Fruit fly (Drosophila melanogaster) whole organism, embryonic: ENCODE measurements around the gene Zwilch.

Source experiments
- CG10209 ChIP-seq: fragments of 200-800 bp; sonication (Bioruptor generic); optimal IDR thresholded peaks from 3 replicates; lab custom pipeline; 2017; ENCODE audit warnings: missing biosample characterization, mild to moderate bottlenecking, missing genetic modification characterization, missing genetic modification reagents
- CG10654 ChIP-seq: fragments of 200-800 bp; sonication (Bioruptor generic); optimal IDR thresholded peaks from 2 replicates; lab custom pipeline; 2016; ENCODE audit warnings: missing biosample characterization, missing genetic modification characterization
- CG11085 ChIP-seq: fragments of 200-800 bp; sonication (Bioruptor generic); IDR thresholded peaks from 2 replicates; pipeline ENCODE4 v1.3.6; 2022; ENCODE audit warnings: missing biosample characterization, missing genetic modification characterization
- CG11093 ChIP-seq: fragments of 200-800 bp; sonication (Bioruptor generic); IDR thresholded peaks from 3 replicates; pipeline ENCODE4 v1.3.6; 2022; ENCODE audit warnings: missing biosample characterization, missing genetic modification characterization
- CG13287 ChIP-seq: fragments of 200-800 bp; sonication (Bioruptor generic); IDR thresholded peaks from 2 replicates; pipeline ENCODE4 v1.3.6; 2022; ENCODE audit warnings: missing biosample characterization, missing genetic modification characterization; ENCODE audit not compliant: partially characterized antibody
- CG14014 ChIP-seq: fragments of 200-800 bp; sonication (Bioruptor generic); IDR thresholded peaks from 2 replicates; pipeline ENCODE4 v1.3.6; 2022; ENCODE audit warnings: missing biosample characterization, missing genetic modification characterization
- CG14860 ChIP-seq: fragments of 200-800 bp; sonication (Bioruptor generic); IDR thresholded peaks from 3 replicates; pipeline ENCODE4 v1.3.6; 2022; ENCODE audit warnings: missing biosample characterization, missing genetic modification characterization; ENCODE audit not compliant: partially characterized antibody
- CG1647 ChIP-seq: fragments of 200-800 bp; sonication (Bioruptor generic); optimal IDR thresholded peaks from 3 replicates; lab custom pipeline; 2016; ENCODE audit warnings: missing biosample characterization, missing genetic modification characterization
- CG1832 ChIP-seq: fragments of 200-800 bp; sonication (Bioruptor generic); optimal IDR thresholded peaks from 2 replicates; lab custom pipeline; 2017; ENCODE audit warnings: missing biosample characterization, mild to moderate bottlenecking, missing genetic modification characterization, inconsistent platforms
- CG2129 ChIP-seq: fragments of 200-800 bp; sonication (Bioruptor generic); IDR thresholded peaks from 2 replicates; pipeline ENCODE4 v1.3.6; 2022; ENCODE audit warnings: missing biosample characterization, missing genetic modification characterization; ENCODE audit not compliant: partially characterized antibody
- CG33213 ChIP-seq: fragments of 200-800 bp; sonication (Bioruptor generic); optimal IDR thresholded peaks from 3 replicates; lab custom pipeline; 2016; ENCODE audit warnings: missing biosample characterization, missing genetic modification characterization
- CG3847 ChIP-seq: fragments of 200-800 bp; sonication (Bioruptor generic); IDR thresholded peaks from 2 replicates; pipeline ENCODE4 v1.3.6; 2022; ENCODE audit warnings: missing biosample characterization, missing genetic modification characterization
- CG5180 ChIP-seq: fragments of 200-800 bp; sonication (Bioruptor generic); optimal IDR thresholded peaks from 3 replicates; lab custom pipeline; 2017; ENCODE audit warnings: missing biosample characterization, missing genetic modification characterization, mild to moderate bottlenecking, moderate library complexity, missing genetic modification reagents
- CG8281 ChIP-seq: fragments of 200-800 bp; sonication (Bioruptor generic); optimal IDR thresholded peaks from 2 replicates; lab custom pipeline; 2018; ENCODE audit warnings: missing biosample characterization, mild to moderate bottlenecking, missing genetic modification characterization, moderate library complexity
- CG9797 ChIP-seq: fragments of 200-800 bp; sonication (Bioruptor generic); optimal IDR thresholded peaks from 3 replicates; lab custom pipeline; 2018; ENCODE audit warnings: missing biosample characterization, mild to moderate bottlenecking, missing genetic modification characterization
- CG9876 ChIP-seq: fragments of 200-800 bp; sonication (Bioruptor generic); optimal IDR thresholded peaks from 2 replicates; lab custom pipeline; 2016; ENCODE audit warnings: missing biosample characterization, missing genetic modification characterization
- CoRest ChIP-seq: fragments of 200-800 bp; sonication (Bioruptor generic); optimal IDR thresholded peaks from 3 replicates; lab custom pipeline; 2018; ENCODE audit warnings: missing biosample characterization, mild to moderate bottlenecking, missing genetic modification characterization, moderate library complexity
- H15 ChIP-seq: fragments of 200-800 bp; sonication (Bioruptor generic); IDR thresholded peaks from 3 replicates; pipeline ENCODE4 v1.3.6; 2022; ENCODE audit warnings: missing biosample characterization, missing genetic modification characterization
- Hand ChIP-seq: fragments of 200-800 bp; sonication (Bioruptor generic); optimal IDR thresholded peaks from 2 replicates; lab custom pipeline; 2017; ENCODE audit warnings: mild to moderate bottlenecking, missing biosample characterization, missing genetic modification reagents, missing genetic modification characterization
- Hey ChIP-seq: fragments of 200-800 bp; sonication (Bioruptor generic); optimal IDR thresholded peaks from 3 replicates; lab custom pipeline; 2018; ENCODE audit warnings: missing biosample characterization, mild to moderate bottlenecking, missing genetic modification characterization
- Hmr ChIP-seq: fragments of 200-800 bp; sonication (Bioruptor generic); optimal IDR thresholded peaks from 3 replicates; lab custom pipeline; 2017; ENCODE audit warnings: mild to moderate bottlenecking, missing biosample characterization, missing genetic modification reagents, missing genetic modification characterization
- Hr51 ChIP-seq, 2 experiments: fragments of 200-800 bp; sonication (Bioruptor generic); optimal IDR thresholded peaks; 2 replicates in 1 of 2; 3 replicates in 1 of 2; lab custom pipeline; 2016 to 2018; ENCODE audit warnings: missing biosample characterization in 2 of 2, missing genetic modification characterization in 2 of 2, mild to moderate bottlenecking in 1 of 2, moderate library complexity in 1 of 2
- MBD-R2 ChIP-seq: fragments of 200-800 bp; sonication (Bioruptor generic); IDR thresholded peaks from 2 replicates; pipeline ENCODE4 v1.3.6; 2022; ENCODE audit warnings: missing biosample characterization, missing genetic modification characterization
- Mes4 ChIP-seq: fragments of 200-800 bp; sonication (Bioruptor generic); optimal IDR thresholded peaks from 2 replicates; lab custom pipeline; 2016; ENCODE audit warnings: missing biosample characterization, missing genetic modification characterization
- Nf-YA ChIP-seq: fragments of 200-800 bp; sonication (Bioruptor generic); IDR thresholded peaks from 2 replicates; pipeline ENCODE4 v1.3.6; 2022; ENCODE audit warnings: missing biosample characterization, missing genetic modification characterization
- Opbp ChIP-seq: fragments of 200-800 bp; sonication (Bioruptor generic); IDR thresholded peaks from 3 replicates; pipeline ENCODE4 v1.3.6; 2022; ENCODE audit warnings: missing biosample characterization, missing genetic modification characterization; ENCODE audit not compliant: partially characterized antibody
- Optix ChIP-seq: fragments of 200-800 bp; sonication (Bioruptor generic); IDR thresholded peaks from 3 replicates; pipeline ENCODE4 v1.3.6; 2022; ENCODE audit warnings: missing biosample characterization, missing genetic modification characterization
- Ravus ChIP-seq: fragments of 200-800 bp; sonication (Bioruptor generic); IDR thresholded peaks from 2 replicates; pipeline ENCODE4 v1.3.6; 2022; ENCODE audit warnings: missing biosample characterization, missing genetic modification characterization
- Spps ChIP-seq: fragments of 200-800 bp; sonication (Bioruptor generic); optimal IDR thresholded peaks from 2 replicates; lab custom pipeline; 2018; ENCODE audit warnings: missing biosample characterization, mild to moderate bottlenecking, missing genetic modification characterization
- Vsx1 ChIP-seq: fragments of 200-800 bp; sonication (Bioruptor generic); optimal IDR thresholded peaks from 2 replicates; lab custom pipeline; 2017; ENCODE audit warnings: missing biosample characterization, mild to moderate bottlenecking, missing genetic modification characterization, missing genetic modification reagents
- ato ChIP-seq: fragments of 200-800 bp; sonication (Bioruptor generic); IDR thresholded peaks from 2 replicates; pipeline ENCODE4 v1.3.6; 2022; ENCODE audit warnings: missing biosample characterization, missing genetic modification characterization; ENCODE audit not compliant: partially characterized antibody
- corto ChIP-seq: fragments of 200-800 bp; sonication (Bioruptor generic); optimal IDR thresholded peaks from 2 replicates; lab custom pipeline; 2016; ENCODE audit warnings: missing biosample characterization, mild to moderate bottlenecking, missing genetic modification characterization, moderate library complexity
- cwo ChIP-seq: fragments of 200-800 bp; sonication (Bioruptor generic); optimal IDR thresholded peaks from 3 replicates; lab custom pipeline; 2017; ENCODE audit warnings: missing biosample characterization, missing genetic modification characterization, mild to moderate bottlenecking, moderate library complexity, missing genetic modification reagents
- dpn ChIP-seq, 2 experiments: fragments of 200-800 bp; sonication (Bioruptor generic); optimal IDR thresholded peaks; 3 replicates each; lab custom pipeline; 2016; ENCODE audit warnings: missing biosample characterization in 2 of 2, missing genetic modification characterization in 2 of 2
- eve ChIP-seq, 2 experiments: fragments of >200 bp; optimal IDR thresholded peaks; 2 replicates each; lab custom pipeline; 2017; ENCODE audit warnings: missing biosample characterization in 2 of 2, missing genetic modification characterization in 2 of 2
- exex ChIP-seq: fragments of 200-800 bp; sonication (Bioruptor generic); optimal IDR thresholded peaks from 4 replicates; lab custom pipeline; 2018; ENCODE audit warnings: missing biosample characterization, mild to moderate bottlenecking, missing genetic modification characterization, moderate library complexity
- eyg ChIP-seq: fragments of 200-800 bp; sonication (Bioruptor generic); optimal IDR thresholded peaks from 3 replicates; lab custom pipeline; 2016; ENCODE audit warnings: missing biosample characterization, missing genetic modification characterization
- fu2 ChIP-seq: fragments of 200-800 bp; sonication (Bioruptor generic); optimal IDR thresholded peaks from 2 replicates; lab custom pipeline; 2016; ENCODE audit warnings: missing biosample characterization, missing genetic modification characterization
- gfzf ChIP-seq: fragments of 200-800 bp; sonication (Bioruptor generic); optimal IDR thresholded peaks from 2 replicates; lab custom pipeline; 2016; ENCODE audit warnings: missing biosample characterization, mild to moderate bottlenecking, missing genetic modification characterization, moderate library complexity
- hkb ChIP-seq, 2 experiments: fragments of 200-800 bp in 1 of 2; fragments of >200 bp in 1 of 2; sonication (Bioruptor generic) in 1 of 2; IDR thresholded peaks in 1 of 2; optimal IDR thresholded peaks in 1 of 2; 2 replicates each; pipeline versions ENCODE4 v1.3.6 to Lab custom; 2017 to 2022; ENCODE audit warnings: missing biosample characterization in 1 of 2, missing genetic modification characterization in 1 of 2
- lola ChIP-seq, 3 experiments: fragments of >200 bp in 2 of 3; fragments of 200-800 bp in 1 of 3; sonication (Bioruptor generic) in 1 of 3; optimal IDR thresholded peaks; 2 replicates each; lab custom pipeline; 2017 to 2019; ENCODE audit warnings: missing biosample characterization in 3 of 3, missing genetic modification characterization in 3 of 3, mild to moderate bottlenecking in 1 of 3, moderate library complexity in 1 of 3
- maf-S ChIP-seq: fragments of 200-800 bp; sonication (Bioruptor generic); optimal IDR thresholded peaks from 2 replicates; lab custom pipeline; 2016; ENCODE audit warnings: missing biosample characterization, missing genetic modification characterization
- row ChIP-seq: fragments of 200-800 bp; sonication (Bioruptor generic); IDR thresholded peaks from 3 replicates; pipeline ENCODE4 v1.3.6; 2022; ENCODE audit warnings: missing biosample characterization, missing genetic modification characterization
- sima ChIP-seq: fragments of 200-800 bp; sonication (Bioruptor generic); optimal IDR thresholded peaks from 2 replicates; lab custom pipeline; 2016; ENCODE audit warnings: missing biosample characterization, missing genetic modification characterization
- trh ChIP-seq: fragments of 200-800 bp; sonication (Bioruptor generic); optimal IDR thresholded peaks from 2 replicates; lab custom pipeline; 2016; ENCODE audit warnings: missing biosample characterization, missing genetic modification characterization
- wor ChIP-seq: fragments of 200-800 bp; sonication (Bioruptor generic); IDR thresholded peaks from 2 replicates; pipeline ENCODE4 v1.3.6; 2022; ENCODE audit warnings: missing biosample characterization, missing genetic modification characterization
- zen2 ChIP-seq: fragments of 200-800 bp; sonication (Bioruptor generic); IDR thresholded peaks from 3 replicates; pipeline ENCODE4 v1.3.6; 2022; ENCODE audit warnings: missing biosample characterization, missing genetic modification characterization; ENCODE audit not compliant: partially characterized antibody

The Zwilch gene

DNA sequence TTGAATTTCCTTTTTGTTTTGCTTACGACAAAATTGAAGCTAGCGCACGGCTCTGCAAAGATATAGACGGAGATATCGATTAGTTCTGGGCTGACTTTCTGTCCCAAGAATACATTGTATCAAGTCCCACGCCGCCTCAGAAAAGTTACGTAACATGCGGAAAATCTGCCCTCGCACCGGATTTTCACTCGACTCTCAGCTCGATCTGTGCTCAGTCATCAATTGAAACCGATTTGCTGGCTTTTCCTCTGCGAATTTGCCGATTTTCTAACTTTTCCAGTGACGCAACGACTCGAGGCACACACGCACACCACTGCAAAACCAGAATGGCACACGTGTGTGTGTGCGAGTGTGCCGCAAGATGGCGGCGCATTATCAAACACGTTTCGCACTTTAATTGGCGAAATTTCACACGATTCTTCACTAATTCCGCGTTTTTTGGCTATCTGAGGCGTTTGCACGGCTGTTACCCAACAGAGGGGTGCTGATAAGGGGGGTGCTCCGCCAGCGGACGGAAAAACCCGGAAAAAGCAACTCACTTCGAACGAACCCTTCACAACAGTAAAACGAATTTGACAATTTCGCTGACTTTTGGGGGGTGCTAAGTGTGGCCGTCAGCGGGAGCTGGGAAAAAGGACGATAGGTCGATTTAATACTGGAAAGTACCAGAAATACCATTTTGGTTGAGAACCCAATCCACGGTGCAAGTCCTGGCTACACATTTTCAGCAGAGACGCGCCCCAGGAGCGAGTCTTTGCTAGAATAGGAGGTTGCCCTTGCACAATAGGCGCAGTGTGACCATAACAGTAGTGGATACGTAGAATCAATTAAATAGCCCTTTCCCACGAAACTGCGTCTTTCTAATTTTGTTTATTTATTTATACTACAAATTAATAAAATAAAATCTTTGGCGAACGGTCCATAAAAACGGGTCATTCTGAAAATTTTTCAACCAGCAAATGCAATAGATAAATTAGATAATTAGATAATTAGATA is 6.1 kb upstream of the Zwilch start, which contains the start of gene ATPsynC (continued):
- TF ChIP-seq CG3847 (GFP tag; lab: Robert Waterston, UW) (no peak), cwo (peak; percentile 73), ato (GFP tag; lab: Robert Waterston, UW) (no peak), Spps (no peak), hkb (optimal IDR thresholded peaks at IDR 0.05; lab: Kevin White, UChicago) (peak; percentile 31), hkb (GFP tag; IDR thresholded peaks at IDR 0.05; lab: Robert Waterston, UW) (no peak), Opbp (no peak), CG9797 (GFP tag; lab: Kevin White, UChicago) (peak; percentile 100), Hmr (GFP tag; lab: Kevin White, UChicago) (peak; percentile 92), eyg (GFP tag; lab: Kevin White, UChicago) (peak; percentile 35), CG14860 (no peak), Mes4 (GFP tag; lab: Kevin White, UChicago) (no peak), wor (GFP tag; lab: Robert Waterston, UW) (no peak), corto (no peak), Vsx1 (GFP tag; lab: Kevin White, UChicago) (no peak), Nf-YA (GFP tag; lab: Robert Waterston, UW) (no peak), MBD-R2 (GFP tag; lab: Robert Waterston, UW) (no peak), CG1832 (GFP tag; lab: Kevin White, UChicago) (no peak), Ravus (GFP tag; lab: Robert Waterston, UW) (no peak), CG14014 (GFP tag; lab: Robert Waterston, UW) (no peak), trh (GFP tag; lab: Kevin White, UChicago) (no peak), CG13287 (GFP tag; lab: Robert Waterston, UW) (no peak), Hey (no peak), zen2 (GFP tag; lab: Robert Waterston, UW) (no peak), CG5180 (GFP tag; lab: Kevin White, UChicago) (no peak), CG11093 (GFP tag; lab: Robert Waterston, UW) (0 out of 3 replicates have a peak, but pooled peaks have one; percentile 18), CG9876 (GFP tag; lab: Kevin White, UChicago) (no peak), CG10654 (GFP tag; lab: Kevin White, UChicago) (no peak), fu2 (GFP tag; lab: Kevin White, UChicago) (peak; percentile 61), CG11085 (GFP tag; lab: Robert Waterston, UW) (no peak), CG33213 (peak; percentile 89), exex (peak; percentile 7), CG8281 (tag; lab: Kevin White, UChicago) (no peak), gfzf (GFP tag; lab: Kevin White, UChicago) (peak; percentile 100), maf-S (GFP tag; lab: Kevin White, UChicago) (peak; percentile 44), Optix (GFP tag; lab: Robert Waterston, UW) (no peak), Hr51 (GFP tag; optimal IDR thresholded peaks at IDR 0.05; lab: Kevin White, UChicago) (peak; percentile 23 to 24), row (no peak), dpn (GFP tag; optimal IDR thresholded peaks at IDR 0.05; lab: Kevin White, UChicago) (peak; percentile 36 to 52), CG2129 (no peak), CoRest (tag; lab: Kevin White, UChicago) (peak; percentile 25), Hand (GFP tag; lab: Kevin White, UChicago) (peak; percentile 62), CG1647 (GFP tag; lab: Kevin White, UChicago) (no peak), lola (GFP tag; optimal IDR thresholded peaks at IDR 0.05; lab: Kevin White, UChicago) (peak in 1 of 3 experiments; percentile 94), sima (GFP tag; lab: Kevin White, UChicago) (no peak), CG10209 (GFP tag; lab: Kevin White, UChicago) (peak; percentile 34), eve (GFP tag; optimal IDR thresholded peaks at IDR 0.05; lab: Kevin White, UChicago) (no peak), H15 (no peak)
